Worm (Caenorhabditis elegans) whole organism, L1 larva: ENCODE measurements around the gene clec-61.

Experiments
- C16A3.4 ChIP-seq: fragments of 150-350 bp; optimal IDR thresholded peaks from 2 replicates; lab custom pipeline; 2014; ENCODE audit warnings: missing biosample characterization, missing genetic modification characterization
- C34B4.2 ChIP-seq: sonication (generic microtip); optimal IDR thresholded peaks from 2 replicates; lab custom pipeline; 2017; ENCODE audit warnings: mild to moderate bottlenecking, missing genetic modification characterization, missing compliant biosample characterization
- Y116A8C.19 ChIP-seq: sonication (generic microtip); optimal IDR thresholded peaks from 2 replicates; lab custom pipeline; 2016; ENCODE audit warnings: missing compliant biosample characterization, missing genetic modification characterization, borderline replicate concordance
- aha-1 ChIP-seq: fragments of 150-350 bp; optimal IDR thresholded peaks from 2 replicates; lab custom pipeline; 2014; ENCODE audit warnings: missing biosample characterization, missing genetic modification characterization
- aly-2 ChIP-seq: fragments of 150-350 bp; optimal IDR thresholded peaks from 2 replicates; lab custom pipeline; 2014; ENCODE audit warnings: missing biosample characterization, missing genetic modification characterization
- ama-1 ChIP-seq: fragments of 150-350 bp; optimal IDR thresholded peaks from 2 replicates; lab custom pipeline; 2014
- ceh-82 ChIP-seq, 3 experiments: fragments of 150-350 bp in 1 of 3; sonication (generic microtip) in 2 of 3; optimal IDR thresholded peaks; 2 replicates each; lab custom pipeline; 2014 to 2017; ENCODE audit warnings: missing biosample characterization in 3 of 3, missing genetic modification characterization in 3 of 3
- ceh-90 ChIP-seq: sonication (generic microtip); optimal IDR thresholded peaks from 2 replicates; lab custom pipeline; 2016; ENCODE audit warnings: missing genetic modification characterization, missing compliant biosample characterization
- ces-1 ChIP-seq: fragments of 150-350 bp; optimal IDR thresholded peaks from 2 replicates; lab custom pipeline; 2014; ENCODE audit warnings: missing biosample characterization, missing genetic modification reagents, missing genetic modification characterization
- efl-1 ChIP-seq, 4 experiments: fragments of 150-350 bp; optimal IDR thresholded peaks in 3 of 4; peaks in 1 of 4; 1 replicate in 1 of 4; 2 replicates in 3 of 4; lab custom pipeline; 2014; ENCODE audit warnings: missing biosample characterization in 2 of 4, missing genetic modification characterization in 2 of 4, missing genetic modification reagents in 2 of 4
- efl-3 ChIP-seq: fragments of 200-800 bp; sonication (Bioruptor generic); optimal IDR thresholded peaks from 2 replicates; lab custom pipeline; 2018; ENCODE audit warnings: mild to moderate bottlenecking, missing genetic modification characterization, missing compliant biosample characterization
- egl-13 ChIP-seq: sonication (generic microtip); optimal IDR thresholded peaks from 2 replicates; lab custom pipeline; 2016; ENCODE audit warnings: missing genotype, missing genetic modification reagents, missing genetic modification characterization, missing compliant biosample characterization
- elt-2 ChIP-seq: sonication (generic microtip); optimal IDR thresholded peaks from 2 replicates; lab custom pipeline; 2016; ENCODE audit warnings: missing genetic modification characterization, mild to moderate bottlenecking, inconsistent platforms, missing compliant biosample characterization, missing genetic modification reagents
- fkh-4 ChIP-seq: sonication (generic microtip); optimal IDR thresholded peaks from 2 replicates; lab custom pipeline; 2016; ENCODE audit warnings: missing compliant biosample characterization, missing genetic modification characterization, borderline replicate concordance
- fos-1 ChIP-seq: fragments of 150-350 bp; optimal IDR thresholded peaks from 2 replicates; lab custom pipeline; 2014; ENCODE audit warnings: missing biosample characterization, missing genetic modification characterization
- grh-1 ChIP-seq: fragments of 200-800 bp; sonication (Bioruptor generic); IDR thresholded peaks from 2 replicates; pipeline ENCODE4 v1.3.6; 2022; ENCODE audit warnings: missing genetic modification reagents, missing genetic modification characterization, missing compliant biosample characterization
- hlh-17 ChIP-seq: fragments of 200-800 bp; sonication (Bioruptor generic); optimal IDR thresholded peaks from 2 replicates; lab custom pipeline; 2018; ENCODE audit warnings: missing genetic modification characterization, mild to moderate bottlenecking, missing compliant biosample characterization, moderate library complexity, borderline replicate concordance
- hlh-4 ChIP-seq: sonication (generic microtip); optimal IDR thresholded peaks from 2 replicates; lab custom pipeline; 2016; ENCODE audit warnings: mild to moderate bottlenecking, missing genetic modification characterization, missing compliant biosample characterization
- hpl-2 ChIP-seq: fragments of 150-350 bp; optimal IDR thresholded peaks from 2 replicates; lab custom pipeline; 2014; ENCODE audit warnings: missing biosample characterization, missing genetic modification reagents, missing genetic modification characterization
- irx-1 ChIP-seq: sonication (generic microtip); optimal IDR thresholded peaks from 2 replicates; lab custom pipeline; 2016; ENCODE audit warnings: missing genetic modification characterization, missing compliant biosample characterization
- isw-1 ChIP-seq: fragments of 200-800 bp; sonication (Bioruptor generic); IDR thresholded peaks from 2 replicates; pipeline ENCODE4 v1.3.6; 2022; ENCODE audit warnings: missing genetic modification characterization, missing compliant biosample characterization
- lin-14 ChIP-seq: fragments of 200-800 bp; sonication (Bioruptor generic); optimal IDR thresholded peaks from 2 replicates; lab custom pipeline; 2018; ENCODE audit warnings: mild to moderate bottlenecking, missing genetic modification characterization, moderate library complexity, missing compliant biosample characterization
- lin-15B ChIP-seq: fragments of 150-350 bp; sonication (generic microtip); optimal IDR thresholded peaks from 3 replicates; lab custom pipeline; 2014; ENCODE audit warnings: missing biosample characterization, missing genetic modification characterization
- lin-39 ChIP-seq: fragments of 150-350 bp; optimal IDR thresholded peaks from 2 replicates; lab custom pipeline; 2014; ENCODE audit warnings: missing biosample characterization, missing genetic modification reagents, missing genetic modification characterization
- nhr-237 ChIP-seq: fragments of 150-350 bp; optimal IDR thresholded peaks from 2 replicates; lab custom pipeline; 2014; ENCODE audit warnings: missing biosample characterization, missing genetic modification characterization
- nhr-76 ChIP-seq: sonication (generic microtip); optimal IDR thresholded peaks from 2 replicates; lab custom pipeline; 2017; ENCODE audit warnings: missing biosample characterization, missing genetic modification characterization
- nhr-84 ChIP-seq: sonication (generic microtip); optimal IDR thresholded peaks from 2 replicates; lab custom pipeline; 2017; ENCODE audit warnings: missing biosample characterization, missing genetic modification characterization
- nhr-90 ChIP-seq: sonication (generic microtip); optimal IDR thresholded peaks from 2 replicates; lab custom pipeline; 2016; ENCODE audit warnings: mild to moderate bottlenecking, missing genetic modification characterization, missing compliant biosample characterization; ENCODE audit not compliant: poor library complexity
- pag-3 ChIP-seq: sonication (generic microtip); optimal IDR thresholded peaks from 2 replicates; lab custom pipeline; 2017; ENCODE audit warnings: missing genetic modification characterization, mild to moderate bottlenecking, missing compliant biosample characterization, antibody characterized with exemption, borderline replicate concordance; ENCODE audit not compliant: insufficient read depth
- pax-3 ChIP-seq: fragments of 200-800 bp; sonication (Bioruptor generic); optimal IDR thresholded peaks from 2 replicates; lab custom pipeline; 2018; ENCODE audit warnings: mild to moderate bottlenecking, missing genetic modification characterization, moderate library complexity, missing compliant biosample characterization
- rnt-1 ChIP-seq: sonication (generic microtip); optimal IDR thresholded peaks from 2 replicates; lab custom pipeline; 2016; ENCODE audit warnings: mild to moderate bottlenecking, missing genetic modification characterization, moderate library complexity, missing compliant biosample characterization
- skn-1 ChIP-seq: fragments of 150-350 bp; optimal IDR thresholded peaks from 2 replicates; lab custom pipeline; 2014; ENCODE audit warnings: missing biosample characterization, missing genetic modification characterization
- snpc-4 ChIP-seq: fragments of 150-350 bp; optimal IDR thresholded peaks from 2 replicates; lab custom pipeline; 2014; ENCODE audit warnings: missing biosample characterization, missing genetic modification characterization
- sup-37 ChIP-seq: fragments of 200-800 bp; sonication (Bioruptor generic); optimal IDR thresholded peaks from 2 replicates; lab custom pipeline; 2018; ENCODE audit warnings: mild to moderate bottlenecking, missing genetic modification characterization, missing compliant biosample characterization
- swsn-7 ChIP-seq: sonication (generic microtip); optimal IDR thresholded peaks from 2 replicates; lab custom pipeline; 2016; ENCODE audit warnings: missing genetic modification characterization, missing compliant biosample characterization
- unc-30 ChIP-seq: sonication (generic microtip); optimal IDR thresholded peaks from 2 replicates; lab custom pipeline; 2017; ENCODE audit warnings: missing biosample characterization, missing genetic modification characterization
- unc-86 ChIP-seq: sonication (generic microtip); optimal IDR thresholded peaks from 2 replicates; lab custom pipeline; 2016; ENCODE audit warnings: missing genetic modification characterization, missing compliant biosample characterization

clec-61 gene

ce11 chrII:10479348-10479747, 11.0 kb downstream of the clec-61 start, which contains the start of gene clec-59:
clec-59 (minus strand) TSS chrII:10479448.
- TF ChIP-seq Y116A8C.19 (tag; lab: Kevin White, UChicago) (no peak), snpc-4 (tag; lab: Kevin White, UChicago) (no peak), isw-1 (no peak), pag-3 (tag; lab: Kevin White, UChicago) (no peak), nhr-84 (tag; lab: Kevin White, UChicago) (no peak), elt-2 (tag; lab: Kevin White, UChicago) (no peak), efl-3 (no peak), irx-1 (tag; lab: Kevin White, UChicago) (no peak), unc-86 (tag; lab: Kevin White, UChicago) (no peak), hlh-17 (GFP tag; lab: Kevin White, UChicago) (no peak), unc-30 (tag; lab: Kevin White, UChicago) (no peak), lin-14 (GFP tag; lab: Kevin White, UChicago) (no peak), nhr-76 (tag; lab: Kevin White, UChicago) (no peak), nhr-237 (no peak), hlh-4 (tag; lab: Kevin White, UChicago) (no peak), pax-3 (tag; lab: Kevin White, UChicago) (no peak), ceh-90 (tag; lab: Kevin White, UChicago) (no peak), swsn-7 (tag; lab: Kevin White, UChicago) (no peak), aha-1 (tag; lab: Kevin White, UChicago) (no peak), lin-39 (tag; lab: Kevin White, UChicago) (no peak)

ce11 chrII:10476959-10477358, 13.4 kb downstream of the clec-61 start, which contains the start of gene ZK666.4:
ZK666.4 (plus strand) TSS chrII:10477259.
- TF ChIP-seq sup-37 (GFP tag; lab: Kevin White, UChicago) (no peak), hpl-2 (GFP tag; lab: Kevin White, UChicago) (no peak), lin-15B (no peak), egl-13 (no peak), C16A3.4 (tag; lab: Kevin White, UChicago) (no peak), fos-1 (no peak), ama-1 (lab: Kevin White, UChicago) (no peak), C34B4.2 (tag; lab: Kevin White, UChicago) (no peak), rnt-1 (tag; lab: Kevin White, UChicago) (no peak), nhr-90 (tag; lab: Kevin White, UChicago) (no peak), aha-1 (tag; lab: Kevin White, UChicago) (no peak), ces-1 (GFP tag; lab: Kevin White, UChicago) (no peak), aly-2 (no peak)

- TF ChIP-seq fos-1 (no peak), efl-1 (optimal IDR thresholded peaks at IDR 0.05; lab: Kevin White, UChicago) (no peak), efl-1 (GFP tag; optimal IDR thresholded peaks at IDR 0.05 in 1 of 2; lab: Kevin White, UChicago) (peak in 1 of 2 experiments; percentile 47), isw-1 (no peak)
Observed at ce11 chrII:10476039-10476438, 14.3 kb downstream of the clec-61 start, which contains the start of gene clec-58. clec-58 (minus strand) TSS chrII:10476139.

- no peak for TF ChIP-seq grh-1 (GFP tag; lab: Robert Waterston, UW)
- no peak for TF ChIP-seq fkh-4 (tag; lab: Kevin White, UChicago)
- TF ChIP-seq ceh-82 (tag; optimal IDR thresholded peaks at IDR 0.05; lab: Kevin White, UChicago), result no peak
- no peak for TF ChIP-seq skn-1
Observed at ce11 chrII:10471790-10472189, 18.5 kb downstream of the clec-61 start, which contains the start of gene ZK666.2. ZK666.2 (minus strand) TSS chrII:10471890.
